Worm (Caenorhabditis elegans) whole organism, young adult: ENCODE results near the gene eri-12.

ENCODE experiments used
- B0035.1 ChIP-seq: sonication (generic microtip); optimal IDR thresholded peaks from 2 replicates; lab custom pipeline; 2016; ENCODE audit warnings: missing genetic modification characterization, mild to moderate bottlenecking, missing compliant biosample characterization, missing genotype, missing genetic modification reagents
- bed-1 ChIP-seq: fragments of 200-800 bp; sonication (Bioruptor generic); IDR thresholded peaks from 2 replicates; pipeline ENCODE4 v1.3.6; 2022; ENCODE audit warnings: missing genetic modification reagents, missing genetic modification characterization, missing compliant biosample characterization
- ceh-40 ChIP-seq: fragments of 200-800 bp; sonication (Bioruptor generic); IDR thresholded peaks from 2 replicates; pipeline ENCODE4 v1.3.6; 2022; ENCODE audit warnings: missing genetic modification characterization, missing compliant biosample characterization
- ceh-79 ChIP-seq: sonication (generic microtip); optimal IDR thresholded peaks from 2 replicates; lab custom pipeline; 2017; ENCODE audit warnings: mild to moderate bottlenecking, missing genetic modification characterization, missing compliant biosample characterization
- hsf-1 ChIP-seq: fragments of 200-800 bp; sonication (Bioruptor generic); IDR thresholded peaks from 2 replicates; pipeline ENCODE4 v1.3.6; 2022; ENCODE audit warnings: missing genetic modification reagents, missing genetic modification characterization, missing compliant biosample characterization
- pbrm-1 ChIP-seq: fragments of 200-800 bp; sonication (Bioruptor generic); IDR thresholded peaks from 2 replicates; pipeline ENCODE4 v1.3.6; 2022; ENCODE audit warnings: missing genetic modification reagents, missing genetic modification characterization, missing compliant biosample characterization
- ztf-22 ChIP-seq: fragments of 200-800 bp; sonication (Bioruptor generic); optimal IDR thresholded peaks from 2 replicates; lab custom pipeline; 2018; ENCODE audit warnings: mild to moderate bottlenecking, missing genetic modification characterization, moderate library complexity, missing compliant biosample characterization

DNA sequence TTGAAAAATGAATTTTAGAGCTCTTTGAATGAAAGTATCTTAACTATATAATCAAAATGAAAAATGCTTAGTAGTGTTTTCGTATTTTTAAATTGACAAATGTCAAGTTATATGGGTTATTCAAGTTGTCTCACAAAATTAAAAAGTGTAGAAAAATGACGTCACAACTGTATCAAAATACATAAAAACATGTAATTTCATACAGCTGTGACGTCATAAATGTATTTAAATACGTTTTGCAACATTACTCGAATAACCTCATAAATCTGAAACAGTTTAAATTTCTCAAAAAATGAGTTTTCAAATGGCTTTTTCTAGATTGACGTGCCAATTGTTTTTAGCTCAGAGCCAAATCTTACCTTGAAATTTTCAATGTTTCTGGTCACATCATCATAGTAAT, 46.9 kb upstream of the eri-12 start:
- no peak for TF ChIP-seq ztf-22 (GFP tag; lab: Kevin White, UChicago)
- no peak for TF ChIP-seq ceh-40 (GFP tag; lab: Robert Waterston, UW)
- TF ChIP-seq B0035.1 (tag; lab: Kevin White, UChicago): no peak
- TF ChIP-seq ceh-79 (tag; lab: Kevin White, UChicago): no peak
- TF ChIP-seq bed-1 (GFP tag; lab: Robert Waterston, UW): no peak
- no peak for TF ChIP-seq pbrm-1
- TF ChIP-seq hsf-1 (GFP tag; lab: Robert Waterston, UW): no peak
